Worm (Caenorhabditis elegans): ENCODE data around the gene Y116A8C.10.

- TF ChIP-seq somi-1 (GFP tag; optimal IDR thresholded peaks at IDR 0.05): no peak
- TF ChIP-seq him-1 (tag; optimal IDR thresholded peaks at IDR 0.05): no peak
- TF ChIP-seq K12H6.12 (tag; optimal IDR thresholded peaks at IDR 0.05): no peak
- TF ChIP-seq F23B12.7 (tag; optimal IDR thresholded peaks at IDR 0.05; ENCODE audit: insufficient read depth): no peak
- no peak for TF ChIP-seq nhr-120 (GFP tag; IDR thresholded peaks at IDR 0.05)
- no peak for TF ChIP-seq ceh-27 (GFP tag; optimal IDR thresholded peaks at IDR 0.05)
- TF ChIP-seq T26A5.8 (tag; optimal IDR thresholded peaks at IDR 0.05): no peak
- TF ChIP-seq Y67H2A.10 (GFP tag; conservative IDR thresholded peaks at IDR 0.05): no peak
- TF ChIP-seq ztf-28 (GFP tag; IDR thresholded peaks at IDR 0.05): no peak
- TF ChIP-seq ama-1 (optimal IDR thresholded peaks at IDR 0.05): no peak
- TF ChIP-seq ama-1 (GFP tag; optimal IDR thresholded peaks at IDR 0.05): no peak
- no peak for TF ChIP-seq akir-1 (GFP tag; optimal IDR thresholded peaks at IDR 0.05)
Observed at ce11 chrIV:16924092-16924491, 14.8 kb downstream of the Y116A8C.10 start, which contains the start of gene nep-24.

All from whole organism, young adult.